Fruit fly (Drosophila melanogaster) whole organism, embryonic: Measurements from ENCODE around the gene Upf1.

Source experiments
- Bteb2 ChIP-seq: fragments of 200-800 bp; sonication (Bioruptor generic); optimal IDR thresholded peaks from 2 replicates; lab custom pipeline; 2016; ENCODE audit warnings: missing biosample characterization, missing genetic modification characterization
- CG10274 ChIP-seq: fragments of 200-800 bp; sonication (Bioruptor generic); optimal IDR thresholded peaks from 3 replicates; lab custom pipeline; 2017; ENCODE audit warnings: missing biosample characterization, mild to moderate bottlenecking, missing genetic modification characterization
- CG10462 ChIP-seq: fragments of 200-800 bp; sonication (Bioruptor generic); optimal IDR thresholded peaks from 2 replicates; lab custom pipeline; 2016; ENCODE audit warnings: missing biosample characterization, missing genetic modification characterization
- CG10979 ChIP-seq: fragments of 200-800 bp; sonication (Bioruptor generic); optimal IDR thresholded peaks from 2 replicates; lab custom pipeline; 2018; ENCODE audit warnings: missing biosample characterization, mild to moderate bottlenecking, missing genetic modification characterization, moderate library complexity
- CG11560 ChIP-seq: fragments of 200-800 bp; sonication (Bioruptor generic); IDR thresholded peaks from 3 replicates; pipeline ENCODE4 v1.3.6; 2022; ENCODE audit warnings: missing biosample characterization, missing genetic modification characterization
- CG11696 ChIP-seq: fragments of 200-800 bp; sonication (Bioruptor generic); IDR thresholded peaks from 2 replicates; pipeline ENCODE4 v1.3.6; 2022; ENCODE audit warnings: missing biosample characterization, missing genetic modification characterization
- CG11723 ChIP-seq: fragments of 200-800 bp; sonication (Bioruptor generic); optimal IDR thresholded peaks from 2 replicates; lab custom pipeline; 2017; ENCODE audit warnings: missing biosample characterization, mild to moderate bottlenecking, missing genetic modification characterization
- CG12104 ChIP-seq: fragments of 200-800 bp; sonication (Bioruptor generic); optimal IDR thresholded peaks from 3 replicates; lab custom pipeline; 2016; ENCODE audit warnings: missing biosample characterization, missing genetic modification characterization
- CG12236 ChIP-seq: fragments of 200-800 bp; sonication (Bioruptor generic); optimal IDR thresholded peaks from 2 replicates; lab custom pipeline; 2016; ENCODE audit warnings: missing biosample characterization, missing genetic modification characterization
- CG14965 ChIP-seq: fragments of 200-800 bp; sonication (Bioruptor generic); optimal IDR thresholded peaks from 2 replicates; lab custom pipeline; 2016; ENCODE audit warnings: missing biosample characterization, missing genetic modification characterization, borderline replicate concordance
- CG2120 ChIP-seq: fragments of 200-800 bp; sonication (Bioruptor generic); optimal IDR thresholded peaks from 3 replicates; lab custom pipeline; 2016; ENCODE audit warnings: missing biosample characterization, missing genetic modification characterization
- CG31365 ChIP-seq: fragments of 200-800 bp; sonication (Bioruptor generic); optimal IDR thresholded peaks from 2 replicates; lab custom pipeline; 2018; ENCODE audit warnings: missing biosample characterization, mild to moderate bottlenecking, missing genetic modification characterization
- CG3407 ChIP-seq: fragments of 200-800 bp; sonication (Bioruptor generic); optimal IDR thresholded peaks from 2 replicates; lab custom pipeline; 2018; ENCODE audit warnings: missing biosample characterization, mild to moderate bottlenecking, missing genetic modification characterization
- CG4360 ChIP-seq: fragments of 200-800 bp; sonication (Bioruptor generic); IDR thresholded peaks from 2 replicates; pipeline ENCODE4 v1.3.6; 2022; ENCODE audit warnings: missing biosample characterization, missing genetic modification characterization
- CG43689 ChIP-seq: fragments of 200-800 bp; sonication (Bioruptor generic); IDR thresholded peaks from 2 replicates; pipeline ENCODE4 v1.3.6; 2022; ENCODE audit warnings: missing biosample characterization, missing genetic modification characterization
- CG6272 ChIP-seq: fragments of 200-800 bp; sonication (Bioruptor generic); IDR thresholded peaks from 2 replicates; pipeline ENCODE4 v1.3.6; 2022; ENCODE audit warnings: missing biosample characterization, missing genetic modification characterization
- CG7372 ChIP-seq: fragments of 200-800 bp; sonication (Bioruptor generic); IDR thresholded peaks from 2 replicates; pipeline ENCODE4 v1.3.6; 2022; ENCODE audit warnings: missing biosample characterization, missing genetic modification characterization
- CG7963 ChIP-seq: fragments of 200-800 bp; sonication (Bioruptor generic); IDR thresholded peaks from 3 replicates; pipeline ENCODE4 v1.3.6; 2022; ENCODE audit warnings: missing biosample characterization, missing genetic modification characterization; ENCODE audit not compliant: partially characterized antibody
- CG8359 ChIP-seq: fragments of 200-800 bp; sonication (Bioruptor generic); optimal IDR thresholded peaks from 2 replicates; lab custom pipeline; 2017; ENCODE audit warnings: missing biosample characterization, mild to moderate bottlenecking, missing genetic modification characterization, borderline replicate concordance
- CHES-1-like ChIP-seq: fragments of 200-800 bp; sonication (Bioruptor generic); optimal IDR thresholded peaks from 2 replicates; lab custom pipeline; 2016; ENCODE audit warnings: missing biosample characterization, missing genetic modification characterization
- CoRest ChIP-seq: fragments of 200-800 bp; sonication (Bioruptor generic); optimal IDR thresholded peaks from 3 replicates; lab custom pipeline; 2018; ENCODE audit warnings: missing biosample characterization, mild to moderate bottlenecking, missing genetic modification characterization, moderate library complexity
- Dip2 ChIP-seq: fragments of 200-800 bp; sonication (Bioruptor generic); IDR thresholded peaks from 2 replicates; pipeline ENCODE4 v1.3.6; 2022; ENCODE audit warnings: missing biosample characterization, missing genetic modification characterization
- Fer1 ChIP-seq: fragments of 200-800 bp; sonication (Bioruptor generic); optimal IDR thresholded peaks from 2 replicates; lab custom pipeline; 2017; ENCODE audit warnings: missing biosample characterization, mild to moderate bottlenecking, missing genetic modification characterization
- H15 ChIP-seq: fragments of 200-800 bp; sonication (Bioruptor generic); IDR thresholded peaks from 3 replicates; pipeline ENCODE4 v1.3.6; 2022; ENCODE audit warnings: missing biosample characterization, missing genetic modification characterization
- HmgD ChIP-seq: fragments of 200-800 bp; sonication (Bioruptor generic); optimal IDR thresholded peaks from 3 replicates; lab custom pipeline; 2016; ENCODE audit warnings: missing biosample characterization, missing genetic modification characterization
- Kr ChIP-seq: fragments of 200-800 bp; sonication (Bioruptor generic); optimal IDR thresholded peaks from 2 replicates; lab custom pipeline; 2017; ENCODE audit warnings: missing biosample characterization, mild to moderate bottlenecking, missing genetic modification characterization
- Nf-YB ChIP-seq: fragments of 200-800 bp; sonication (Bioruptor generic); optimal IDR thresholded peaks from 3 replicates; lab custom pipeline; 2019; ENCODE audit warnings: missing biosample characterization, mild to moderate bottlenecking, missing genetic modification characterization, moderate library complexity
- Oli ChIP-seq: fragments of 200-800 bp; sonication (Bioruptor generic); optimal IDR thresholded peaks from 2 replicates; lab custom pipeline; 2018; ENCODE audit warnings: missing biosample characterization, mild to moderate bottlenecking, missing genetic modification characterization, moderate library complexity
- Poxn ChIP-seq: fragments of 200-800 bp; sonication (Bioruptor generic); IDR thresholded peaks from 2 replicates; pipeline ENCODE4 v1.3.6; 2022; ENCODE audit warnings: missing biosample characterization, missing genetic modification characterization
- Scr ChIP-seq: fragments of 200-800 bp; sonication (Bioruptor generic); IDR thresholded peaks from 2 replicates; pipeline ENCODE4 v1.3.6; 2022; ENCODE audit warnings: missing biosample characterization, missing genetic modification characterization; ENCODE audit not compliant: partially characterized antibody
- TFAM ChIP-seq: fragments of 200-800 bp; sonication (Bioruptor generic); optimal IDR thresholded peaks from 2 replicates; lab custom pipeline; 2017; ENCODE audit warnings: missing biosample characterization, missing genetic modification characterization, inconsistent platforms
- Xbp1 ChIP-seq: fragments of 200-800 bp; sonication (Bioruptor generic); optimal IDR thresholded peaks from 3 replicates; lab custom pipeline; 2016; ENCODE audit warnings: missing biosample characterization, mild to moderate bottlenecking, missing genetic modification characterization
- ara ChIP-seq: fragments of 200-800 bp; sonication (Bioruptor generic); IDR thresholded peaks from 2 replicates; pipeline ENCODE4 v1.3.6; 2022; ENCODE audit warnings: missing biosample characterization, missing genetic modification characterization
- br ChIP-seq: fragments of >200 bp; optimal IDR thresholded peaks from 2 replicates; lab custom pipeline; 2017
- cato ChIP-seq: fragments of 200-800 bp; sonication (Bioruptor generic); optimal IDR thresholded peaks from 2 replicates; lab custom pipeline; 2016; ENCODE audit warnings: missing biosample characterization, missing genetic modification characterization, borderline replicate concordance
- chinmo ChIP-seq: fragments of 200-800 bp; sonication (Bioruptor generic); IDR thresholded peaks from 4 replicates; pipeline ENCODE4 v1.3.6; 2022; ENCODE audit warnings: missing biosample characterization, missing genetic modification characterization; ENCODE audit not compliant: partially characterized antibody
- dimm ChIP-seq: fragments of 200-800 bp; sonication (Bioruptor generic); IDR thresholded peaks from 2 replicates; pipeline ENCODE4 v1.3.6; 2022; ENCODE audit warnings: missing biosample characterization, missing genetic modification characterization
- fd96Cb ChIP-seq: fragments of 200-800 bp; sonication (Bioruptor generic); optimal IDR thresholded peaks from 2 replicates; lab custom pipeline; 2018; ENCODE audit warnings: missing biosample characterization, mild to moderate bottlenecking, missing genetic modification characterization, moderate library complexity
- ftz-f1 ChIP-seq: fragments of 200-800 bp; sonication (Bioruptor generic); optimal IDR thresholded peaks from 2 replicates; lab custom pipeline; 2016; ENCODE audit warnings: missing biosample characterization, missing genetic modification characterization
- grn ChIP-seq: fragments of 200-800 bp; sonication (Bioruptor generic); optimal IDR thresholded peaks from 3 replicates; lab custom pipeline; 2017; ENCODE audit warnings: missing biosample characterization, missing genetic modification characterization
- gro ChIP-seq: fragments of 200-800 bp; sonication (Bioruptor generic); optimal IDR thresholded peaks from 2 replicates; lab custom pipeline; 2016; ENCODE audit warnings: missing biosample characterization, missing genetic modification characterization
- kni ChIP-seq: fragments of 200-800 bp; sonication (Bioruptor generic); optimal IDR thresholded peaks from 3 replicates; lab custom pipeline; 2017; ENCODE audit warnings: mild to moderate bottlenecking, missing biosample characterization, missing genetic modification reagents, missing genetic modification characterization
- lov ChIP-seq, 2 experiments: fragments of 200-800 bp in 1 of 2; fragments of >200 bp in 1 of 2; sonication (Bioruptor generic) in 1 of 2; IDR thresholded peaks in 1 of 2; optimal IDR thresholded peaks in 1 of 2; 2 replicates in 1 of 2; 3 replicates in 1 of 2; pipeline versions ENCODE4 v1.3.6 to Lab custom; 2017 to 2022; ENCODE audit warnings: missing biosample characterization in 1 of 2, missing genetic modification characterization in 1 of 2
- org-1 ChIP-seq: fragments of 200-800 bp; sonication (Bioruptor generic); optimal IDR thresholded peaks from 2 replicates; lab custom pipeline; 2017; ENCODE audit warnings: missing biosample characterization, missing genetic modification characterization
- sima ChIP-seq: fragments of 200-800 bp; sonication (Bioruptor generic); optimal IDR thresholded peaks from 2 replicates; lab custom pipeline; 2016; ENCODE audit warnings: missing biosample characterization, missing genetic modification characterization
- sna ChIP-seq: fragments of 200-800 bp; sonication (Bioruptor generic); IDR thresholded peaks from 2 replicates; pipeline ENCODE4 v1.3.6; 2022; ENCODE audit warnings: missing biosample characterization, missing genetic modification characterization; ENCODE audit not compliant: partially characterized antibody
- stc ChIP-seq: fragments of 200-800 bp; sonication (Bioruptor generic); IDR thresholded peaks from 2 replicates; pipeline ENCODE4 v1.3.6; 2022; ENCODE audit warnings: missing biosample characterization, missing genetic modification characterization
- ttk ChIP-seq: fragments of 200-800 bp; sonication (Bioruptor generic); IDR thresholded peaks from 2 replicates; pipeline ENCODE4 v2.1.2; 2022; ENCODE audit warnings: missing biosample characterization, missing genetic modification characterization
- tup ChIP-seq: fragments of 200-800 bp; sonication (Bioruptor generic); optimal IDR thresholded peaks from 2 replicates; lab custom pipeline; 2016; ENCODE audit warnings: missing biosample characterization, mild to moderate bottlenecking, missing genetic modification characterization, moderate library complexity
- vnd ChIP-seq: fragments of 200-800 bp; sonication (Bioruptor generic); IDR thresholded peaks from 3 replicates; pipeline ENCODE4 v1.3.6; 2022; ENCODE audit warnings: missing biosample characterization, missing genetic modification characterization; ENCODE audit not compliant: partially characterized antibody

The Upf1 gene

DNA sequence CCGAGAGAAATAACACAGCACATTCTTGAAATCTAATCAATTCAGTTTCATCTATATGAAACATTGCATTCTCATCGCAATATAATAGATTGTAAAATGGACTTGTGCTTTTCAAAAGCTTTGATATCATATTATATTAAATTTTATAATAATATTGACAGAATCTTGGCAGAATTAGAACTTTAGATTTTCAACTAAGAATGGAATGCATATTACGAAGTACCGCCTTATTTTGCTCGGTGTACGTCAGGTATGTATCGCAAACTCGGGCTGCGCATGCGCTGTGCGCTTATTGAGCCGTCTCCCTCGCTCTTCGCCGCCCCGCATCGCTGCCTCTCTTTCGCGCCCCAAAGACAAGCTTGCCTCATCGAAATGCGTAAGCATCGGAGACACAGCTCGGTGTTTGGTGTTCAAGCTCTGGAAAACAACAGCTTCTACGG is 10.0 kb upstream of the Upf1 start (continued):
- no peak for TF ChIP-seq grn
- peak; percentile 92 for TF ChIP-seq Oli (tag; lab: Kevin White, UChicago)
- peak; percentile 64 for TF ChIP-seq CG8359 (GFP tag; lab: Kevin White, UChicago)
- peak; percentile 86 for TF ChIP-seq chinmo (GFP tag; lab: Robert Waterston, UW)
- TF ChIP-seq CG14965, result no peak
- peak; percentile 29 for TF ChIP-seq cato (GFP tag; lab: Kevin White, UChicago)
- no peak for TF ChIP-seq Kr (GFP tag; lab: Kevin White, UChicago)
- peak; percentile 7 for TF ChIP-seq tup (GFP tag; lab: Kevin White, UChicago)
- peak; percentile 91 for TF ChIP-seq fd96Cb (tag; lab: Kevin White, UChicago)
- TF ChIP-seq CG10979, result peak; percentile 95
- peak; percentile 79 for TF ChIP-seq CG11723 (GFP tag; lab: Kevin White, UChicago)
- peak; percentile 57 for TF ChIP-seq CG10462 (GFP tag; lab: Kevin White, UChicago)
- peak; percentile 2 for TF ChIP-seq TFAM (GFP tag; lab: Kevin White, UChicago)
- peak; percentile 88 for TF ChIP-seq stc (GFP tag; lab: Robert Waterston, UW)
- TF ChIP-seq CoRest (tag; lab: Kevin White, UChicago), result peak; percentile 95
- TF ChIP-seq CG4360 (GFP tag; lab: Robert Waterston, UW), result peak; percentile 51
- no peak for TF ChIP-seq CG7963 (GFP tag; lab: Robert Waterston, UW)
- TF ChIP-seq gro (GFP tag; lab: Kevin White, UChicago), result no peak
- 0 out of 2 replicates have a peak, but pooled peaks have one; percentile 4 for TF ChIP-seq CG43689
- no peak for TF ChIP-seq sima (GFP tag; lab: Kevin White, UChicago)
- peak; percentile 80 for TF ChIP-seq CG6272
- peak; percentile 69 for TF ChIP-seq CG12104 (GFP tag; lab: Kevin White, UChicago)
- peak; percentile 89 for TF ChIP-seq Fer1 (GFP tag; lab: Kevin White, UChicago)
- TF ChIP-seq CG3407 (GFP tag; lab: Kevin White, UChicago), result peak; percentile 82
- TF ChIP-seq CG2120 (GFP tag; lab: Kevin White, UChicago), result peak; percentile 58
- TF ChIP-seq Nf-YB (GFP tag; lab: Kevin White, UChicago), result peak; percentile 78
- no peak for TF ChIP-seq lov (optimal IDR thresholded peaks at IDR 0.05; lab: Kevin White, UChicago)
- TF ChIP-seq lov (GFP tag; IDR thresholded peaks at IDR 0.05; lab: Robert Waterston, UW), result peak; percentile 59; the same call in 1 of the 3 replicates
- TF ChIP-seq CG11560, result peak; percentile 71; the same call in 2 of the 3 replicates
- peak; percentile 88 for TF ChIP-seq ara
- peak; percentile 54 for TF ChIP-seq CG11696
- TF ChIP-seq H15 (GFP tag; lab: Robert Waterston, UW), result peak; percentile 76; the same call in 2 of the 3 replicates
- TF ChIP-seq CG7372 (GFP tag; lab: Robert Waterston, UW), result peak; percentile 83
- no peak for TF ChIP-seq CG12236
- 0 out of 2 replicates have a peak, but pooled peaks have one; percentile 34 for TF ChIP-seq Dip2 (GFP tag; lab: Robert Waterston, UW)
- no peak for TF ChIP-seq br (lab: Kevin White, UChicago)
- TF ChIP-seq CG31365 (tag; lab: Kevin White, UChicago), result peak; percentile 62
- peak; percentile 51 for TF ChIP-seq Poxn (GFP tag; lab: Robert Waterston, UW)
- peak; percentile 7 for TF ChIP-seq CHES-1-like
- no peak for TF ChIP-seq vnd
- TF ChIP-seq Scr (GFP tag; lab: Robert Waterston, UW), result no peak
- peak; percentile 78 for TF ChIP-seq Xbp1
- no peak for TF ChIP-seq sna (GFP tag; lab: Robert Waterston, UW)
- no peak for TF ChIP-seq HmgD (GFP tag; lab: Kevin White, UChicago)
- TF ChIP-seq ftz-f1 (GFP tag; lab: Kevin White, UChicago), result no peak
- peak; percentile 86 for TF ChIP-seq org-1
- peak; percentile 84 for TF ChIP-seq ttk (GFP tag; lab: Robert Waterston, UW)
- no peak for TF ChIP-seq Bteb2 (GFP tag; lab: Kevin White, UChicago)
- TF ChIP-seq CG10274 (GFP tag; lab: Kevin White, UChicago), result peak; percentile 64
- TF ChIP-seq dimm (GFP tag; lab: Robert Waterston, UW), result peak; percentile 61; the same call in 1 of the 2 replicates
- peak; percentile 92 for TF ChIP-seq kni (GFP tag; lab: Kevin White, UChicago)
